Worm (Caenorhabditis elegans): ENCODE data around the gene gst-32.

DNA sequence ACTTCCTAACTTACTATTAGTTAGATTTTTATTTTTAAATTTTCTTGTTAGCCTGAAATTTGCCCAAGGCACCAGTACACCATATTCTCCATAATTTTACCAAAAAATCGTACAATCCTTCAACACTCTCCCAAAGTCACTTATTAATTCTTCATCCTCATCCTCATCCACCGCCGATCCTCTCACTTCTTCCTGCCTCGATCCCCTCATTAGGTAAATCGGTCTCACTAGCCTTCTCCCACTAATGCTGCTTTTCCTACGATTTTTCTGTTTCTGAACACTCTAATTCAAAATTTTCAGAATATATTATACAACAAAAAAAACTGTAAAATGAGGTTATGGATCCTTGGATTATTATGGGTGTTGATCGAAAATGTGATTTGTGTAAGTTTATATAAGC, 42.5 kb downstream of the gst-32 start, which contains the start of gene Y53F4B.25:
- no peak for TF ChIP-seq unc-98 (GFP tag; IDR thresholded peaks at IDR 0.05)
- TF ChIP-seq unc-62 (GFP tag; optimal IDR thresholded peaks at IDR 0.05): no peak
- no peak for TF ChIP-seq zag-1 (tag; optimal IDR thresholded peaks at IDR 0.05)
- no peak for TF ChIP-seq egl-27 (tag; optimal IDR thresholded peaks at IDR 0.05)
- no peak for TF ChIP-seq lin-15B (tag; optimal IDR thresholded peaks at IDR 0.05)
- no peak for TF ChIP-seq ama-1 (optimal IDR thresholded peaks at IDR 0.05)

All from whole organism, L1 larva.